Worm (Caenorhabditis elegans) whole organism, young adult: ENCODE measurements around the gene F11C7.2.

Experiments
- B0261.1 ChIP-seq: sonication (generic microtip); optimal IDR thresholded peaks from 2 replicates; lab custom pipeline; 2016; ENCODE audit warnings: mild to moderate bottlenecking, missing genetic modification characterization, moderate library complexity, missing compliant biosample characterization
- D2030.7 ChIP-seq: fragments of 200-800 bp; sonication (Bioruptor generic); IDR thresholded peaks from 2 replicates; pipeline ENCODE4 v1.3.6; 2022; ENCODE audit warnings: missing genetic modification reagents, missing genetic modification characterization, missing compliant biosample characterization
- F10E7.11 ChIP-seq: sonication (generic microtip); optimal IDR thresholded peaks from 2 replicates; lab custom pipeline; 2017; ENCODE audit warnings: mild to moderate bottlenecking, missing genetic modification characterization, moderate library complexity, missing compliant biosample characterization
- F23B12.7 ChIP-seq: sonication (generic microtip); optimal IDR thresholded peaks from 2 replicates; lab custom pipeline; 2017; ENCODE audit warnings: missing genetic modification characterization, mild to moderate bottlenecking, missing compliant biosample characterization, antibody characterized with exemption, moderate library complexity; ENCODE audit not compliant: insufficient read depth
- F37B4.10 ChIP-seq: fragments of 200-800 bp; sonication (Bioruptor generic); IDR thresholded peaks from 2 replicates; pipeline ENCODE4 v1.3.6; 2022; ENCODE audit warnings: missing genetic modification characterization, missing compliant biosample characterization
- F49E8.2 ChIP-seq: sonication (generic microtip); optimal IDR thresholded peaks from 3 replicates; lab custom pipeline; 2017; ENCODE audit warnings: missing genetic modification characterization, mild to moderate bottlenecking, missing compliant biosample characterization, antibody characterized with exemption, moderate library complexity; ENCODE audit not compliant: insufficient read depth
- Y53F4B.3 ChIP-seq: fragments of 200-800 bp; sonication (Bioruptor generic); IDR thresholded peaks from 2 replicates; pipeline ENCODE4 v1.3.6; 2022; ENCODE audit warnings: missing genetic modification reagents, missing genetic modification characterization, missing compliant biosample characterization
- Y67H2A.10 ChIP-seq: fragments of 200-800 bp; sonication (Bioruptor generic); conservative IDR thresholded peaks from 2 replicates; pipeline ENCODE4 v1.3.6; 2022; ENCODE audit warnings: missing genetic modification reagents, missing genetic modification characterization, missing compliant biosample characterization
- Y79H2A.3 ChIP-seq: fragments of 200-800 bp; sonication (Bioruptor generic); conservative IDR thresholded peaks from 2 replicates; pipeline ENCODE4 v1.3.6; 2022; ENCODE audit warnings: missing genetic modification reagents, missing genetic modification characterization, missing compliant biosample characterization
- ZK185.1 ChIP-seq: sonication (generic microtip); optimal IDR thresholded peaks from 2 replicates; lab custom pipeline; 2016; ENCODE audit warnings: mild to moderate bottlenecking, missing genetic modification characterization, missing compliant biosample characterization; ENCODE audit not compliant: poor library complexity, severe bottlenecking
- akir-1 ChIP-seq: fragments of 200-800 bp; sonication (Bioruptor generic); optimal IDR thresholded peaks from 2 replicates; lab custom pipeline; 2018; ENCODE audit warnings: mild to moderate bottlenecking, missing genetic modification characterization, moderate library complexity, missing compliant biosample characterization
- chd-7 ChIP-seq: sonication (generic microtip); optimal IDR thresholded peaks from 2 replicates; lab custom pipeline; 2016; ENCODE audit warnings: mild to moderate bottlenecking, missing genetic modification characterization, moderate library complexity, missing compliant biosample characterization
- dox-1 ChIP-seq: fragments of 200-800 bp; sonication (Bioruptor generic); IDR thresholded peaks from 2 replicates; pipeline ENCODE4 v1.3.6; 2022; ENCODE audit warnings: missing genetic modification reagents, missing genetic modification characterization, missing compliant biosample characterization
- dpff-1 ChIP-seq: sonication (generic microtip); optimal IDR thresholded peaks from 2 replicates; lab custom pipeline; 2017; ENCODE audit warnings: mild to moderate bottlenecking, missing genetic modification characterization, missing compliant biosample characterization
- efl-1 ChIP-seq: fragments of 150-350 bp; optimal IDR thresholded peaks from 2 replicates; lab custom pipeline; 2014; ENCODE audit warnings: missing biosample characterization, missing genetic modification reagents, missing genetic modification characterization
- fkh-3 ChIP-seq: sonication (generic microtip); optimal IDR thresholded peaks from 2 replicates; lab custom pipeline; 2016; ENCODE audit warnings: mild to moderate bottlenecking, missing genetic modification characterization, missing compliant biosample characterization
- gei-17 ChIP-seq: fragments of 200-800 bp; sonication (Bioruptor generic); optimal IDR thresholded peaks from 2 replicates; lab custom pipeline; 2018; ENCODE audit warnings: mild to moderate bottlenecking, missing genetic modification characterization, missing compliant biosample characterization
- lin-26 ChIP-seq: fragments of 200-800 bp; sonication (Bioruptor generic); IDR thresholded peaks from 2 replicates; pipeline ENCODE4 v1.3.6; 2022; ENCODE audit warnings: missing genetic modification reagents, missing genetic modification characterization, missing compliant biosample characterization
- lin-35 ChIP-seq, 3 experiments: fragments of 150-350 bp in 2 of 3; sonication (generic microtip) in 1 of 3; optimal IDR thresholded peaks; 2 replicates each; lab custom pipeline; 2014 to 2018; ENCODE audit warnings: missing biosample characterization in 3 of 3, missing genetic modification characterization in 3 of 3, missing genetic modification reagents in 3 of 3
- madf-10 ChIP-seq: sonication (generic microtip); optimal IDR thresholded peaks from 2 replicates; lab custom pipeline; 2016; ENCODE audit warnings: mild to moderate bottlenecking, missing genetic modification characterization, missing compliant biosample characterization
- madf-3 ChIP-seq: fragments of 200-800 bp; sonication (Bioruptor generic); IDR thresholded peaks from 2 replicates; pipeline ENCODE4 v1.3.6; 2022; ENCODE audit warnings: missing genetic modification reagents, missing genetic modification characterization, missing compliant biosample characterization
- madf-8 ChIP-seq: fragments of 200-800 bp; sonication (Bioruptor generic); conservative IDR thresholded peaks from 2 replicates; pipeline ENCODE4 v1.3.6; 2022; ENCODE audit warnings: missing genetic modification reagents, missing genetic modification characterization, missing compliant biosample characterization
- nhr-179 ChIP-seq: sonication (generic microtip); optimal IDR thresholded peaks from 2 replicates; lab custom pipeline; 2016; ENCODE audit warnings: mild to moderate bottlenecking, missing genetic modification characterization, missing compliant biosample characterization
- nhr-27 ChIP-seq: fragments of 200-800 bp; sonication (Bioruptor generic); optimal IDR thresholded peaks from 2 replicates; lab custom pipeline; 2018; ENCODE audit warnings: mild to moderate bottlenecking, missing genetic modification characterization, moderate library complexity, missing compliant biosample characterization
- pbrm-1 ChIP-seq: fragments of 200-800 bp; sonication (Bioruptor generic); IDR thresholded peaks from 2 replicates; pipeline ENCODE4 v1.3.6; 2022; ENCODE audit warnings: missing genetic modification reagents, missing genetic modification characterization, missing compliant biosample characterization
- rpc-1 ChIP-seq, 2 experiments: fragments of 150-350 bp in 1 of 2; sonication (generic microtip) in 1 of 2; optimal IDR thresholded peaks; 2 replicates each; lab custom pipeline; 2014 to 2018; ENCODE audit warnings: missing biosample characterization in 1 of 2, missing genetic modification characterization in 1 of 2, missing genetic modification reagents in 1 of 2, missing genotype in 1 of 2
- snpc-4 ChIP-seq, 5 experiments: fragments of 150-350 bp in 1 of 5; sonication (generic microtip) in 4 of 5; optimal IDR thresholded peaks; 2 replicates each; lab custom pipeline; 2014 to 2018; ENCODE audit warnings: missing genetic modification characterization in 5 of 5, missing biosample characterization in 3 of 5, antibody characterized with exemption in 2 of 5, mild to moderate bottlenecking in 2 of 5, missing compliant biosample characterization in 2 of 5, missing genotype in 2 of 5, moderate library complexity in 2 of 5, missing genetic modification reagents in 1 of 5
- tbp1 ChIP-seq: fragments of 200-800 bp; sonication (Bioruptor generic); optimal IDR thresholded peaks from 2 replicates; lab custom pipeline; 2018; ENCODE audit warnings: mild to moderate bottlenecking, missing genetic modification characterization, missing compliant biosample characterization
- ztf-22 ChIP-seq: fragments of 200-800 bp; sonication (Bioruptor generic); optimal IDR thresholded peaks from 2 replicates; lab custom pipeline; 2018; ENCODE audit warnings: mild to moderate bottlenecking, missing genetic modification characterization, moderate library complexity, missing compliant biosample characterization
- ztf-25 ChIP-seq: fragments of 200-800 bp; sonication (Bioruptor generic); IDR thresholded peaks from 2 replicates; pipeline ENCODE4 v1.3.6; 2022; ENCODE audit warnings: missing genetic modification reagents, missing genetic modification characterization, missing compliant biosample characterization

F11C7.2 gene

DNA sequence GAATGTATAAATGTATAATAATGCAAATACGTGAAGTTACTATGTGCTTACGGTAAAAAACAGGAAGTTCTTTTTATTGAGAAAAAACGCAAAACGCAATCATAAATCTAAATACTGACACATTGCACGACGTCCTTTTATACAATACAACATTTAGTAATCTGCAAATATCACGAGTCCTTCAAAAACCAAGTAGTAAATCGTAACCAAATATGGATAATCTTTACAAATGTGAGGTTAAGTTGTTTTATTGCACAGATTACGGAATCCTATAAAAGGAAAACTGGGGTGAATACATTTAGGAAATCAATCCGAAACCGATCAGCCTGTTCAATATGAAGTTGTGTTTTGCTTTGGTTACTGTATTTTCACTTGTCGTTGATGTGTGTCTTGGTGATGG, 1.7 kb downstream of the F11C7.2 start, which contains the start of gene F11C7.7:
F11C7.7 (plus strand) TSS at position 301 of the 400 bp plus-strand sequence.
- TF ChIP-seq F23B12.7 (tag; lab: Kevin White, UChicago) (no peak), ztf-25 (GFP tag; lab: Robert Waterston, UW) (no peak), dpff-1 (no peak), pbrm-1 (GFP tag; lab: Robert Waterston, UW) (no peak), F10E7.11 (tag; lab: Kevin White, UChicago) (no peak), Y53F4B.3 (GFP tag; lab: Robert Waterston, UW) (no peak), D2030.7 (GFP tag; lab: Robert Waterston, UW) (no peak), madf-8 (GFP tag; lab: Robert Waterston, UW) (no peak), F49E8.2 (tag; lab: Kevin White, UChicago) (no peak), akir-1 (GFP tag; lab: Kevin White, UChicago) (no peak), snpc-4 (GFP tag; optimal IDR thresholded peaks at IDR 0.05; lab: Kevin White, UChicago) (no peak), snpc-4 (tag; optimal IDR thresholded peaks at IDR 0.05; lab: Kevin White, UChicago) (no peak), F37B4.10 (GFP tag; lab: Robert Waterston, UW) (no peak), fkh-3 (tag; lab: Kevin White, UChicago) (no peak)
- TF ChIP-seq, all 124 proteins: peak for 0

ce11 chrX:17400425-17400824, 3.8 kb downstream of the F11C7.2 start:
- TF ChIP-seq dox-1 (peak; percentile 43; the same call in 1 of the 2 replicates), lin-26 (GFP tag; lab: Robert Waterston, UW) (peak; percentile 56), B0261.1 (tag; lab: Kevin White, UChicago) (peak; percentile 54), lin-35 (GFP tag; optimal IDR thresholded peaks at IDR 0.05; lab: Kevin White, UChicago) (no peak), rpc-1 (optimal IDR thresholded peaks at IDR 0.05; lab: Kevin White, UChicago) (peak; percentile 42), rpc-1 (tag; optimal IDR thresholded peaks at IDR 0.05; lab: Kevin White, UChicago) (peak; percentile 65), ZK185.1 (no peak), gei-17 (GFP tag; lab: Kevin White, UChicago) (no peak), tbp1 (peak; percentile 82)

DNA sequence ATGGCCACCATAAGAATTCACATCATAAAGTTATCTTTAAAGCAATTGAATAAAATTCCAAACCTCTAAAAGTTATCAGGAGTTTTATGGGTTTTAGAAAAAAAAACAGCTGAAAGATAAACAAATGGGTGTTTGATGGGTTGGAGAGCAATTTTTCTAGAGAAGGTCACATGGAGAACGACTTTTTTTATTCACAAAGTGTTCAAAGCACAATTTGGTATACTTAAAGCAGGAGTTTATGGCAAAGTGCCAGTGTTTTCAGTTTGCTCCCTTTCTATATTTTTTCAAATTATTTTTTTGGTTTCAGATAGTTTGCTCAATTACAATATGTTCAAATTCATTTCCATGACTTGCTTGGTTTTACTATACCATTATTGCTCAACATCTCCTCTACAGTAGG, 4.7 kb downstream of the F11C7.2 start, which contains the start of gene F11C7.6:
F11C7.6 (plus strand) TSS at position 301 of the 400 bp plus-strand sequence.
- no peak for TF ChIP-seq F37B4.10 (GFP tag; lab: Robert Waterston, UW)
- no peak for TF ChIP-seq ztf-22 (GFP tag; lab: Kevin White, UChicago)
- no peak for TF ChIP-seq nhr-179 (tag; lab: Kevin White, UChicago)
- no peak for TF ChIP-seq chd-7 (tag; lab: Kevin White, UChicago)
- no peak for TF ChIP-seq madf-3 (GFP tag; lab: Robert Waterston, UW)
- TF ChIP-seq pbrm-1 (GFP tag; lab: Robert Waterston, UW) = no peak
- TF ChIP-seq efl-1 (GFP tag; lab: Kevin White, UChicago) = no peak
- TF ChIP-seq snpc-4 (GFP tag; optimal IDR thresholded peaks at IDR 0.05; lab: Kevin White, UChicago) = no peak
- TF ChIP-seq snpc-4 (tag; optimal IDR thresholded peaks at IDR 0.05; lab: Kevin White, UChicago) = no peak

ce11 chrX:17403058-17403457, 6.4 kb downstream of the F11C7.2 start:
- TF ChIP-seq Y79H2A.3 (GFP tag; lab: Robert Waterston, UW) (no peak), ZK185.1 (no peak), nhr-27 (tag; lab: Kevin White, UChicago) (no peak), madf-10 (no peak), Y67H2A.10 (GFP tag; lab: Robert Waterston, UW) (no peak)
